Worm (Caenorhabditis elegans) whole organism, L3 larva: ENCODE measurements around the gene lron-10.

ENCODE experiments used
- R02D3.7 ChIP-seq: fragments of 150-350 bp; optimal IDR thresholded peaks from 2 replicates; lab custom pipeline; 2014; ENCODE audit warnings: missing biosample characterization, missing genetic modification characterization
- ZK546.5 ChIP-seq: sonication (generic microtip); optimal IDR thresholded peaks from 2 replicates; lab custom pipeline; 2017; ENCODE audit warnings: missing biosample characterization, missing genetic modification characterization
- aly-2 ChIP-seq: fragments of 150-350 bp; optimal IDR thresholded peaks from 2 replicates; lab custom pipeline; 2014; ENCODE audit warnings: missing biosample characterization, missing genetic modification characterization
- ama-1 ChIP-seq: fragments of 150-350 bp; optimal IDR thresholded peaks from 2 replicates; lab custom pipeline; 2018
- ceh-16 ChIP-seq: sonication (generic microtip); optimal IDR thresholded peaks from 2 replicates; lab custom pipeline; 2017; ENCODE audit warnings: missing biosample characterization, missing genetic modification characterization
- ceh-28 ChIP-seq: fragments of 150-350 bp; optimal IDR thresholded peaks from 2 replicates; lab custom pipeline; 2014; ENCODE audit warnings: missing biosample characterization, missing genetic modification reagents, missing genetic modification characterization
- ceh-82 ChIP-seq: fragments of 150-350 bp; optimal IDR thresholded peaks from 2 replicates; lab custom pipeline; 2014; ENCODE audit warnings: missing biosample characterization, missing genetic modification characterization
- ceh-9 ChIP-seq: sonication (generic microtip); optimal IDR thresholded peaks from 2 replicates; lab custom pipeline; 2018; ENCODE audit warnings: missing biosample characterization, missing genetic modification characterization
- daf-12 ChIP-seq: fragments of 150-350 bp; optimal IDR thresholded peaks from 2 replicates; lab custom pipeline; 2014; ENCODE audit warnings: missing biosample characterization, missing genetic modification reagents, missing genetic modification characterization
- egl-5 ChIP-seq: fragments of 150-350 bp; optimal IDR thresholded peaks from 2 replicates; lab custom pipeline; 2017; ENCODE audit warnings: missing biosample characterization, missing genetic modification reagents, missing genetic modification characterization, inconsistent platforms
- elt-2 ChIP-seq: sonication (generic microtip); optimal IDR thresholded peaks from 2 replicates; lab custom pipeline; 2016; ENCODE audit warnings: missing genetic modification reagents, mild to moderate bottlenecking, missing genetic modification characterization, missing compliant biosample characterization
- elt-3 ChIP-seq, 3 experiments: fragments of 150-350 bp in 1 of 3; sonication (generic microtip) in 2 of 3; optimal IDR thresholded peaks; 2 replicates in 2 of 3; 4 replicates in 1 of 3; lab custom pipeline; 2014 to 2017; ENCODE audit warnings: missing biosample characterization in 3 of 3, missing genetic modification characterization in 3 of 3
- eor-1 ChIP-seq, 2 experiments: fragments of 150-350 bp; optimal IDR thresholded peaks; 2 replicates each; lab custom pipeline; 2014 to 2018; ENCODE audit warnings: missing biosample characterization in 2 of 2, missing genetic modification characterization in 2 of 2
- fkh-10 ChIP-seq: sonication (generic microtip); optimal IDR thresholded peaks from 2 replicates; lab custom pipeline; 2017; ENCODE audit warnings: missing biosample characterization, missing genetic modification reagents, missing genetic modification characterization
- fkh-2 ChIP-seq: fragments of 150-350 bp; optimal IDR thresholded peaks from 2 replicates; lab custom pipeline; 2014; ENCODE audit warnings: missing biosample characterization, missing genetic modification reagents, missing genetic modification characterization
- fos-1 ChIP-seq: fragments of 150-350 bp; optimal IDR thresholded peaks from 2 replicates; lab custom pipeline; 2014; ENCODE audit warnings: missing biosample characterization, missing genetic modification characterization
- hmg-11 ChIP-seq: sonication (generic microtip); optimal IDR thresholded peaks from 2 replicates; lab custom pipeline; 2016; ENCODE audit warnings: missing genetic modification characterization, missing compliant biosample characterization
- lin-15B ChIP-seq: fragments of 150-350 bp; optimal IDR thresholded peaks from 2 replicates; lab custom pipeline; 2014; ENCODE audit warnings: missing biosample characterization, missing genetic modification characterization
- lin-39 ChIP-seq: fragments of 150-350 bp; optimal IDR thresholded peaks from 2 replicates; lab custom pipeline; 2018; ENCODE audit warnings: missing biosample characterization, missing genetic modification reagents, missing genetic modification characterization
- lsy-12 ChIP-seq: sonication (generic microtip); optimal IDR thresholded peaks from 2 replicates; lab custom pipeline; 2016; ENCODE audit warnings: mild to moderate bottlenecking, missing genetic modification characterization, missing compliant biosample characterization
- mdl-1 ChIP-seq: fragments of 150-350 bp; optimal IDR thresholded peaks from 2 replicates; lab custom pipeline; 2014; ENCODE audit warnings: missing biosample characterization, missing genetic modification characterization
- mml-1 ChIP-seq: fragments of 150-350 bp; sonication (generic microtip); optimal IDR thresholded peaks from 3 replicates; lab custom pipeline; 2014; ENCODE audit warnings: missing biosample characterization, missing genetic modification characterization
- nfya-1 ChIP-seq: sonication (generic microtip); optimal IDR thresholded peaks from 2 replicates; lab custom pipeline; 2017; ENCODE audit warnings: missing genetic modification characterization, mild to moderate bottlenecking, missing compliant biosample characterization, antibody characterized with exemption, moderate library complexity; ENCODE audit not compliant: insufficient read depth
- nhr-11 ChIP-seq: fragments of 150-350 bp; optimal IDR thresholded peaks from 2 replicates; lab custom pipeline; 2014; ENCODE audit warnings: missing biosample characterization, missing genetic modification characterization
- nhr-12 ChIP-seq: fragments of 150-350 bp; optimal IDR thresholded peaks from 2 replicates; lab custom pipeline; 2014; ENCODE audit warnings: missing biosample characterization, missing genetic modification characterization
- nhr-23 ChIP-seq: fragments of 150-350 bp; optimal IDR thresholded peaks from 2 replicates; lab custom pipeline; 2014; ENCODE audit warnings: missing biosample characterization, missing genetic modification reagents, missing genetic modification characterization
- nhr-237 ChIP-seq: fragments of 150-350 bp; optimal IDR thresholded peaks from 2 replicates; lab custom pipeline; 2014; ENCODE audit warnings: missing biosample characterization, missing genetic modification characterization
- nhr-25 ChIP-seq: sonication (generic microtip); optimal IDR thresholded peaks from 2 replicates; lab custom pipeline; 2017; ENCODE audit warnings: missing biosample characterization, missing genetic modification characterization
- nhr-43 ChIP-seq: sonication (generic microtip); optimal IDR thresholded peaks from 2 replicates; lab custom pipeline; 2016; ENCODE audit warnings: mild to moderate bottlenecking, missing genetic modification characterization, missing compliant biosample characterization; ENCODE audit not compliant: poor library complexity, severe bottlenecking
- pha-4 ChIP-seq: fragments of 150-350 bp; optimal IDR thresholded peaks from 2 replicates; lab custom pipeline; 2014; ENCODE audit warnings: missing biosample characterization, missing genetic modification reagents, missing genetic modification characterization
- pqm-1 ChIP-seq: fragments of 150-350 bp; optimal IDR thresholded peaks from 2 replicates; lab custom pipeline; 2017; ENCODE audit warnings: missing biosample characterization, missing genetic modification characterization, inconsistent platforms
- sea-2 ChIP-seq: fragments of 150-350 bp; sonication (generic microtip); optimal IDR thresholded peaks from 4 replicates; lab custom pipeline; 2014; ENCODE audit warnings: missing biosample characterization, missing genetic modification reagents, missing genetic modification characterization
- skn-1 ChIP-seq: fragments of 150-350 bp; optimal IDR thresholded peaks from 2 replicates; lab custom pipeline; 2014; ENCODE audit warnings: missing biosample characterization, missing genetic modification characterization
- snpc-4 ChIP-seq: fragments of 150-350 bp; optimal IDR thresholded peaks from 2 replicates; lab custom pipeline; 2014; ENCODE audit warnings: missing biosample characterization, missing genetic modification characterization
- tbx-2 ChIP-seq: sonication (generic microtip); optimal IDR thresholded peaks from 2 replicates; lab custom pipeline; 2016; ENCODE audit warnings: mild to moderate bottlenecking, missing genetic modification characterization, missing compliant biosample characterization
- unc-39 ChIP-seq: sonication (generic microtip); optimal IDR thresholded peaks from 4 replicates; lab custom pipeline; 2017; ENCODE audit warnings: missing biosample characterization, missing genetic modification characterization
- unc-62 ChIP-seq: fragments of 150-350 bp; sonication (generic microtip); optimal IDR thresholded peaks from 4 replicates; lab custom pipeline; 2014; ENCODE audit warnings: missing biosample characterization, missing genetic modification reagents, missing genetic modification characterization
- zag-1 ChIP-seq: fragments of 150-350 bp; optimal IDR thresholded peaks from 2 replicates; lab custom pipeline; 2014; ENCODE audit warnings: missing biosample characterization, missing genetic modification characterization
- ztf-4 ChIP-seq: fragments of 150-350 bp; optimal IDR thresholded peaks from 2 replicates; lab custom pipeline; 2014; ENCODE audit warnings: missing biosample characterization, missing genetic modification characterization

The lron-10 gene

DNA sequence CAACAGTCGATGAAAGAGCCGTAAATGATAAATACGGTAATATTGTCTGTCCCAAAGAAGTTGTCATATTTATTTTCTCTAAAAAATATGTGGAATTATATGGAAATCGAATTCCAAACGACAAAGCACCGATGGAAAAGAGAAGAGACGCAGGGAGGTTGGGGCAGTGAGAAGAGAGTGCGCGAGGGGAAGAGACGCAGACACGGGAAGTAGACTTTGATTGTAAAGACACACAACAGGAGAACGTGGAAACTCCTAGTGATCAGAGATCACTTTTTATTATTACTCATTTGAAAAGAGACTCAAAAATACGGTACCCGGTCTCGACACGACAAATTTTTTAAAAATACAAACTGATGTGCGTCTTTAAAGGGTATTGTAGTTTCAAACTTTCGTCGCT is 7.2 kb upstream of the lron-10 start (continued):
- TF ChIP-seq fos-1 (tag; lab: Kevin White, UChicago) (no peak), nhr-11 (no peak), egl-5 (tag; lab: Kevin White, UChicago) (no peak), ama-1 (lab: Kevin White, UChicago) (no peak), skn-1 (tag; lab: Kevin White, UChicago) (no peak), elt-3 (tag; optimal IDR thresholded peaks at IDR 0.05; lab: Kevin White, UChicago) (no peak), ceh-28 (tag; lab: Kevin White, UChicago) (no peak), sea-2 (GFP tag; lab: Kevin White, UChicago) (no peak), elt-2 (tag; lab: Kevin White, UChicago) (peak; percentile 52), ZK546.5 (tag; lab: Kevin White, UChicago) (no peak)
- TF ChIP-seq, all 47 proteins: peak for 8

DNA sequence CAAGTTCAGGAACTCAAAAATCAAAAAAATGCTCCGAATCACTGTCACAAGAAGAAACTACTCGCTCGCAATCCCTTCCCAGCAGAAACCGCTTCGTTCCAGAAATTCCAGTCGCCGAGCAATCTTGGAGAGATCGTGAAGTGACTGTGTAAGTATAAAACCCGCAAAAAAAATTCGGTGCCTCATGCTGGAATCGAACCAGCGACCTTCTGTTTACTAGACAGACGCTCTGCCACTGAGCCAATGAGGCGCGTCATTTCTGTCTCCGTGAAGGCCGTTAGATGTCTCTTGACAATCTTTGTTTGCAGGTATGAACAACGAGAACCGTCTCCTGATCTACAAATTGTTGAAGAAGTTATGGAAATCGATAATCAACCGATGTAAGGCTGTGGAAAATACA is 3.4 kb upstream of the lron-10 start:
- no peak for TF ChIP-seq pqm-1 (tag; lab: Kevin White, UChicago)
- TF ChIP-seq nhr-12 (tag; lab: Kevin White, UChicago) = no peak
- peak; percentile 59 for TF ChIP-seq lsy-12
- TF ChIP-seq unc-39 = no peak
- no peak for TF ChIP-seq unc-62 (GFP tag; lab: Kevin White, UChicago)
- TF ChIP-seq eor-1 (tag; optimal IDR thresholded peaks at IDR 0.05; lab: Kevin White, UChicago) = no peak
- TF ChIP-seq nhr-23 (tag; lab: Kevin White, UChicago) = peak; percentile 4
- peak; percentile 53 for TF ChIP-seq nfya-1 (tag; lab: Kevin White, UChicago)
- no peak for TF ChIP-seq skn-1 (tag; lab: Kevin White, UChicago)
- no peak for TF ChIP-seq sea-2 (GFP tag; lab: Kevin White, UChicago)
- TF ChIP-seq lin-39 (tag; lab: Kevin White, UChicago) = peak; percentile 9
- peak; percentile 61 for TF ChIP-seq pha-4 (tag; lab: Kevin White, UChicago)
- no peak for TF ChIP-seq egl-5 (tag; lab: Kevin White, UChicago)
- TF ChIP-seq elt-2 (tag; lab: Kevin White, UChicago) = peak; percentile 6
- no peak for TF ChIP-seq nhr-237 (tag; lab: Kevin White, UChicago)
- TF ChIP-seq R02D3.7 (tag; lab: Kevin White, UChicago) = no peak
- peak; percentile 19 for TF ChIP-seq nhr-25 (tag; lab: Kevin White, UChicago)
- no peak for TF ChIP-seq mml-1 (tag; lab: Kevin White, UChicago)
- peak; percentile 60 for TF ChIP-seq hmg-11 (tag; lab: Kevin White, UChicago)
- TF ChIP-seq ceh-16 (tag; lab: Kevin White, UChicago) = no peak
- peak; percentile 26 for TF ChIP-seq nhr-43 (tag; lab: Kevin White, UChicago)
- no peak for TF ChIP-seq snpc-4 (tag; lab: Kevin White, UChicago)
- TF ChIP-seq aly-2 = no peak

DNA sequence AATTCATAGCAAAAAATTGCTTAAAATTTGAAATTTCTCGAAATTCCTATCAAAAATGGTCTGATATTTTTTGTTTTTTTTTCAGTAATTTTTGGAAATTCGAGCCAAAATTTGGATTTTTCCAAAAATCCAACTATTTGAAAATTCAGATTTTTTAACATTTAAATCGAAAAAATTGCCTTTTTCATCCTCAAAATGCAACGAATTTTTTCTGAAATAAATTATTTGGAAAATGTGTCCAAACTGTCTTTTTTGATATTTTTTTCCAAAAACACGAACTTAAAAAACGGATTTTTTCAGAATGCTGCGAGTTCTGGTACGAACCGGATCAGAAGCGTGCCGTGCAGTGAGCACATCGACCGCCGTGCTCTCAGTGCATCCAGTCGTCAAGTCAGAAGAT is 6.0 kb downstream of the lron-10 start, which contains the start of gene mrpl-22:
Gene mrpl-22 (plus strand): TSS at position 301 of the 400 bp plus-strand sequence.
- TF ChIP-seq lin-15B (tag; lab: Kevin White, UChicago) = no peak
- no peak for TF ChIP-seq mdl-1
- TF ChIP-seq ZK546.5 (tag; lab: Kevin White, UChicago) = no peak
- TF ChIP-seq fkh-2 (tag; lab: Kevin White, UChicago) = no peak
- no peak for TF ChIP-seq nfya-1 (tag; lab: Kevin White, UChicago)
- TF ChIP-seq fos-1 (tag; lab: Kevin White, UChicago) = no peak
- no peak for TF ChIP-seq daf-12
- TF ChIP-seq ztf-4 = no peak
- TF ChIP-seq sea-2 (GFP tag; lab: Kevin White, UChicago) = no peak
- no peak for TF ChIP-seq nhr-11
- no peak for TF ChIP-seq fkh-10 (GFP tag; lab: Kevin White, UChicago)
- no peak for TF ChIP-seq ceh-9 (tag; lab: Kevin White, UChicago)
- TF ChIP-seq egl-5 (tag; lab: Kevin White, UChicago) = no peak
- no peak for TF ChIP-seq elt-3 (tag; optimal IDR thresholded peaks at IDR 0.05; lab: Kevin White, UChicago)
- no peak for TF ChIP-seq zag-1 (tag; lab: Kevin White, UChicago)
- TF ChIP-seq tbx-2 = no peak
- TF ChIP-seq nhr-12 (tag; lab: Kevin White, UChicago) = no peak
- no peak for TF ChIP-seq skn-1 (tag; lab: Kevin White, UChicago)
- TF ChIP-seq ceh-82 = no peak
